Worm (Caenorhabditis elegans) whole organism, midembryonic: ENCODE results near the gene cal-7.

Experiments used
- T22C8.4 ChIP-seq: fragments of 200-800 bp; sonication (Bioruptor generic); IDR thresholded peaks from 2 replicates; pipeline ENCODE4 v1.3.6; 2022; ENCODE audit warnings: missing genetic modification characterization, missing compliant biosample characterization
- cog-1 ChIP-seq: sonication (generic microtip); optimal IDR thresholded peaks from 2 replicates; lab custom pipeline; 2016; ENCODE audit warnings: missing genetic modification characterization, missing compliant biosample characterization
- flt-1 ChIP-seq: fragments of 200-800 bp; sonication (Bioruptor generic); IDR thresholded peaks from 2 replicates; pipeline ENCODE4 v1.3.6; 2022; ENCODE audit warnings: missing genetic modification characterization, missing compliant biosample characterization
- klf-2 ChIP-seq: fragments of 200-800 bp; sonication (Bioruptor generic); conservative IDR thresholded peaks from 2 replicates; pipeline ENCODE4 v1.3.6; 2022; ENCODE audit warnings: missing genetic modification reagents, missing genetic modification characterization, missing compliant biosample characterization
- med-1 ChIP-seq: sonication (generic microtip); optimal IDR thresholded peaks from 2 replicates; lab custom pipeline; 2017; ENCODE audit warnings: missing genetic modification characterization, mild to moderate bottlenecking, missing compliant biosample characterization, antibody characterized with exemption, missing genetic modification reagents; ENCODE audit not compliant: insufficient read depth
- ref-1 ChIP-seq: fragments of 200-800 bp; sonication (Bioruptor generic); conservative IDR thresholded peaks from 2 replicates; pipeline ENCODE4 v1.3.6; 2022; ENCODE audit warnings: missing genetic modification reagents, missing genetic modification characterization, missing compliant biosample characterization
- tab-1 ChIP-seq: fragments of 200-800 bp; sonication (Bioruptor generic); IDR thresholded peaks from 2 replicates; pipeline ENCODE4 v1.3.6; 2022; ENCODE audit warnings: missing genetic modification characterization, missing compliant biosample characterization
- ztf-23 ChIP-seq: fragments of 200-800 bp; sonication (Bioruptor generic); IDR thresholded peaks from 2 replicates; pipeline ENCODE4 v1.3.6; 2022; ENCODE audit warnings: missing genetic modification reagents, missing genetic modification characterization, missing compliant biosample characterization
- ztf-29 ChIP-seq: fragments of 200-800 bp; sonication (Bioruptor generic); IDR thresholded peaks from 2 replicates; pipeline ENCODE4 v1.3.6; 2022; ENCODE audit warnings: missing genetic modification reagents, missing genetic modification characterization, missing compliant biosample characterization

Gene cal-7

DNA sequence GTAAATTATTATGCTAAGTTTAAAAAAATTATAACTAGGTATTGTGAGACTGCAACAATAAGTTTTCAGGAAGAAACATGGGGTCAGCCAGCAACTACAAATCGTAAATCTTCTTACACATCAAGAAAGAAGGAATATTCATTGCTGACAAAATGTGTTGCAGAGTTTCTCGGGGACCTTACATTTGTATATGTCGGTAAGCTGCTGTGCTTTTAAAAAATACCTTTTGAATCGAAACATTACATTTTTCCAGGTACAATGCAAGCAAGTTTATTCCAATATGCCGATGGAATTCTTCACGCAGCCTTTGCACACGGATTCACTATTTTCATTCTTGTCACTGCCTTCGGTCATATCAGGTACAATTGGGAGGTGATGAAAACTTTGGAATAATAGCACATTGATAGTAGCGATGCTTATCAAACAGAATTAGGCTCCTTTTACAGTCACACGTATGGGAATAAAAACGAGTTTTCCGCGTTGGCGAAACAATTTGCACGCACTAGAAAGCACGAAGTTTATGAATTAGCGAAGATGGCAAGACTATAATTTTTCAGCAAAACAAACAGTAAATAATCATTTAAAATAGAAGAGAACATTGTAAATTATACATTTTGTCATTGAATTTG lies 4.3 kb downstream of the cal-7 start:
- TF ChIP-seq cog-1 (tag; lab: Kevin White, UChicago) (no peak), ztf-23 (no peak), tab-1 (no peak), ref-1 (GFP tag; lab: Robert Waterston, UW) (no peak), ztf-29 (GFP tag; lab: Robert Waterston, UW) (no peak), med-1 (GFP tag; lab: Kevin White, UChicago) (no peak), flt-1 (GFP tag; lab: Robert Waterston, UW) (no peak), klf-2 (no peak), T22C8.4 (no peak)

- TF ChIP-seq klf-2 (no peak), ztf-23 (no peak), ztf-29 (GFP tag; lab: Robert Waterston, UW) (no peak), med-1 (GFP tag; lab: Kevin White, UChicago) (no peak), cog-1 (tag; lab: Kevin White, UChicago) (no peak), ref-1 (GFP tag; lab: Robert Waterston, UW) (no peak), flt-1 (GFP tag; lab: Robert Waterston, UW) (no peak), T22C8.4 (no peak), tab-1 (no peak)
These were observed 5.5 kb downstream of the cal-7 start, which contains the start of gene marc-1 for ce11 chrV:9739402-9739801. Gene marc-1, plus strand, starts transcription at chrV:9739702.

DNA sequence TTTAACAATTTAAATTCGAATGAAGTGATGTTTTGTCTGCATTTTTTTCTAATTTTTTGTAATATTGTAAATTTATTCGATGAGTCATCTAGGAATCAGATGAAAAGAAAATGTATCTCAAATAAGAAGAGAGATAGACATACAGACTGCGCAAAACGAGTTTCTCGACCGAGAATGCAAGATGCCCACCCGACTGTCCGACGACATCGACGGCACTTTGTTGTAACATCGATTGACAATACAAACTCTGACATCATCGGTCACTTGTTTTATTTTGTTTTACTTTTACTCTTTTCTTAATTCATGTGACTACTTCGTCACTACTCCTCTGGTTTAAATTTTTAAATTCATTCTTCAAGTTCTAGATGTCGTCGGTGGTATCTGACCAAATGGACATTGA lies 7.0 kb downstream of the cal-7 start, which contains the start of gene sta-2:
Gene sta-2, plus strand, starts transcription at position 349 of the 400 bp plus-strand sequence.
- TF ChIP-seq ztf-29 (GFP tag; lab: Robert Waterston, UW): no peak
- no peak for TF ChIP-seq ztf-23
- TF ChIP-seq med-1 (GFP tag; lab: Kevin White, UChicago): no peak
- no peak for TF ChIP-seq ref-1 (GFP tag; lab: Robert Waterston, UW)
- no peak for TF ChIP-seq cog-1 (tag; lab: Kevin White, UChicago)
- TF ChIP-seq tab-1: no peak
- TF ChIP-seq klf-2: no peak
- TF ChIP-seq T22C8.4: no peak
- TF ChIP-seq flt-1 (GFP tag; lab: Robert Waterston, UW): no peak

DNA sequence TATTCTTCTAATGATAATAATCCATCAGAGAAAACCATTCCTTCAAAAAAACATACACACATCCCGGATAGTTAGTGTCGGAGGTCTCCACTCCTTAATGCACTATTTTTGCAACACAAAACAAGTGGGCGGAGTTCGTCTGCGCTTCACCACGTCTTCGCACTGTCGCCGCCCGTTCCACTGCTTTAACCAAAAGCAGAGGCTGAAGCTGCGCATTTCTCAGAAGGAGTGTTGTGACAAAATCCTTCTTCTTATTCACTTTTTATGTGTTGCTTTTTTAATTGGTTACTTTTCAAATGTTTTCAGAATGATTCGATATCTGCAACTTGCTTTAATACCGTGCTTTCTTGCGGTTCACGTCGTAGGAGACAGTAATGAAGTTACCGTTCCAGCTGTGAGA lies 11.0 kb downstream of the cal-7 start, which contains the start of gene F58E6.13:
Gene F58E6.13, plus strand, starts transcription at position 301 of the 400 bp plus-strand sequence.
- TF ChIP-seq klf-2 (no peak), med-1 (GFP tag; lab: Kevin White, UChicago) (no peak)

ce11 chrV:9750308-9750707 lies 16.4 kb downstream of the cal-7 start, which contains the start of gene F58E6.4:
Gene F58E6.4, minus strand, starts transcription at chrV:9750408.
- TF ChIP-seq klf-2: no peak
- TF ChIP-seq T22C8.4: no peak
- TF ChIP-seq ztf-23: no peak
- TF ChIP-seq tab-1: no peak
- TF ChIP-seq med-1 (GFP tag; lab: Kevin White, UChicago): no peak

- no peak for TF ChIP-seq T22C8.4
These were observed 19.0 kb downstream of the cal-7 start, which contains the start of gene F58E6.6 for ce11 chrV:9752918-9753317. Gene F58E6.6, minus strand, starts transcription at chrV:9753018.

DNA sequence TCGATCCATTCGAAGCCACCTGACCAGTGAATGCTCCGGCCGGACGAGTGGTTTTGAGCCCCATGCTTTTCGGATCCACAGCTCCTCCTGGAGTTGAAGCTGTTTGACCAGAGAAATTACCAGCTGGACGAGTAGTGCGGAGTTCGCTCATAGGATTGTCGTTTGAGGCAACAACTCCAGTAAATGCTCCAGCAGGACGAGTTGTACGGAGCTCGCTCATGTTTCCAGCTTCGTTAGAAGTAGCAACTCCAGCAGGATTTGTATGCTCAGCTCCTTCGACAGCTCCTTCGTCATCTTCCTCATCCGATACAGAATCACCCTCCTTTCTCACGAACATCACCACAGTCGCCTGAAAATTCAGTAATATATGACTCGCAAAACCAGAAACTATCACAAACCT lies 19.7 kb downstream of the cal-7 start:
- TF ChIP-seq ztf-23 (no peak), T22C8.4 (no peak), flt-1 (GFP tag; lab: Robert Waterston, UW) (no peak), med-1 (GFP tag; lab: Kevin White, UChicago) (no peak), tab-1 (no peak)

- TF ChIP-seq ztf-23 (no peak), cog-1 (tag; lab: Kevin White, UChicago) (no peak), ztf-29 (GFP tag; lab: Robert Waterston, UW) (no peak)
These were observed 20.6 kb downstream of the cal-7 start, which contains the start of gene F58E6.5 for ce11 chrV:9754459-9754858. Gene F58E6.5, minus strand, starts transcription at chrV:9754559.

ce11 chrV:9755725-9756124 lies 21.8 kb downstream of the cal-7 start, which contains the start of gene F58E6.8:
Gene F58E6.8, minus strand, starts transcription at chrV:9755825.
- TF ChIP-seq ref-1 (GFP tag; lab: Robert Waterston, UW): no peak
- TF ChIP-seq flt-1 (GFP tag; lab: Robert Waterston, UW): no peak
- TF ChIP-seq ztf-23: no peak
- TF ChIP-seq ztf-29 (GFP tag; lab: Robert Waterston, UW): no peak
- TF ChIP-seq klf-2: no peak
- no peak for TF ChIP-seq tab-1
- TF ChIP-seq cog-1 (tag; lab: Kevin White, UChicago): no peak
- TF ChIP-seq med-1 (GFP tag; lab: Kevin White, UChicago): no peak
- no peak for TF ChIP-seq T22C8.4

ce11 chrV:9756242-9756641 lies 22.3 kb downstream of the cal-7 start, which contains the start of gene hrg-3:
Gene hrg-3, plus strand, starts transcription at chrV:9756468.
- TF ChIP-seq ref-1 (GFP tag; lab: Robert Waterston, UW) (no peak), tab-1 (no peak), ztf-23 (no peak), ztf-29 (GFP tag; lab: Robert Waterston, UW) (no peak), T22C8.4 (no peak), flt-1 (GFP tag; lab: Robert Waterston, UW) (no peak), med-1 (GFP tag; lab: Kevin White, UChicago) (no peak), cog-1 (tag; lab: Kevin White, UChicago) (no peak), klf-2 (no peak)

- TF ChIP-seq ztf-23 (no peak), T22C8.4 (no peak), klf-2 (no peak), med-1 (GFP tag; lab: Kevin White, UChicago) (no peak), tab-1 (no peak), ref-1 (GFP tag; lab: Robert Waterston, UW) (no peak), ztf-29 (GFP tag; lab: Robert Waterston, UW) (no peak), flt-1 (GFP tag; lab: Robert Waterston, UW) (no peak), cog-1 (tag; lab: Kevin White, UChicago) (no peak)
These were observed 24.0 kb downstream of the cal-7 start, which contains the start of gene F58E6.11 for ce11 chrV:9757884-9758283. Gene F58E6.11, minus strand, starts transcription at chrV:9757984.
